Worm (Caenorhabditis elegans) whole organism, young adult: ENCODE results near the gene B0228.1.
A peak's percentile ranks its signal among the peaks of the same experiment; 100 is the strongest.

ENCODE experiments used
- F23B12.7 ChIP-seq: sonication (generic microtip); optimal IDR thresholded peaks from 2 replicates; lab custom pipeline; 2017; ENCODE audit warnings: missing genetic modification characterization, mild to moderate bottlenecking, missing compliant biosample characterization, antibody characterized with exemption, moderate library complexity; ENCODE audit not compliant: insufficient read depth
- F37B4.10 ChIP-seq: fragments of 200-800 bp; sonication (Bioruptor generic); IDR thresholded peaks from 2 replicates; pipeline ENCODE4 v1.3.6; 2022; ENCODE audit warnings: missing genetic modification characterization, missing compliant biosample characterization
- F49E8.2 ChIP-seq: sonication (generic microtip); optimal IDR thresholded peaks from 3 replicates; lab custom pipeline; 2017; ENCODE audit warnings: missing genetic modification characterization, mild to moderate bottlenecking, missing compliant biosample characterization, antibody characterized with exemption, moderate library complexity; ENCODE audit not compliant: insufficient read depth
- T07F8.4 ChIP-seq: sonication (generic microtip); optimal IDR thresholded peaks from 2 replicates; lab custom pipeline; 2016; ENCODE audit warnings: mild to moderate bottlenecking, missing genetic modification characterization, moderate library complexity, missing compliant biosample characterization
- Y67H2A.10 ChIP-seq: fragments of 200-800 bp; sonication (Bioruptor generic); conservative IDR thresholded peaks from 2 replicates; pipeline ENCODE4 v1.3.6; 2022; ENCODE audit warnings: missing genetic modification reagents, missing genetic modification characterization, missing compliant biosample characterization
- akir-1 ChIP-seq: fragments of 200-800 bp; sonication (Bioruptor generic); optimal IDR thresholded peaks from 2 replicates; lab custom pipeline; 2018; ENCODE audit warnings: mild to moderate bottlenecking, missing genetic modification characterization, moderate library complexity, missing compliant biosample characterization
- aptf-2 ChIP-seq: fragments of 200-800 bp; sonication (Bioruptor generic); conservative IDR thresholded peaks from 2 replicates; pipeline ENCODE4 v1.3.6; 2022; ENCODE audit warnings: missing genetic modification reagents, missing genetic modification characterization, missing compliant biosample characterization
- aptf-3 ChIP-seq: fragments of 200-800 bp; sonication (Bioruptor generic); IDR thresholded peaks from 2 replicates; pipeline ENCODE4 v1.3.6; 2022; ENCODE audit warnings: missing genetic modification characterization, missing compliant biosample characterization
- bed-2 ChIP-seq: fragments of 200-800 bp; sonication (Bioruptor generic); IDR thresholded peaks from 2 replicates; pipeline ENCODE4 v1.3.6; 2022; ENCODE audit warnings: missing genetic modification reagents, missing genetic modification characterization, missing compliant biosample characterization
- ceh-100 ChIP-seq: fragments of 200-800 bp; sonication (Bioruptor generic); IDR thresholded peaks from 2 replicates; pipeline ENCODE4 v1.3.6; 2022; ENCODE audit warnings: missing genetic modification reagents, missing genetic modification characterization, missing compliant biosample characterization
- ceh-40 ChIP-seq: fragments of 200-800 bp; sonication (Bioruptor generic); IDR thresholded peaks from 2 replicates; pipeline ENCODE4 v1.3.6; 2022; ENCODE audit warnings: missing genetic modification characterization, missing compliant biosample characterization
- ceh-79 ChIP-seq: sonication (generic microtip); optimal IDR thresholded peaks from 2 replicates; lab custom pipeline; 2017; ENCODE audit warnings: mild to moderate bottlenecking, missing genetic modification characterization, missing compliant biosample characterization
- die-1 ChIP-seq: sonication (generic microtip); optimal IDR thresholded peaks from 2 replicates; lab custom pipeline; 2016; ENCODE audit warnings: missing genotype, mild to moderate bottlenecking, missing genetic modification characterization, missing compliant biosample characterization
- dox-1 ChIP-seq: fragments of 200-800 bp; sonication (Bioruptor generic); IDR thresholded peaks from 2 replicates; pipeline ENCODE4 v1.3.6; 2022; ENCODE audit warnings: missing genetic modification reagents, missing genetic modification characterization, missing compliant biosample characterization
- egl-18 ChIP-seq: fragments of 200-800 bp; sonication (Bioruptor generic); IDR thresholded peaks from 2 replicates; pipeline ENCODE4 v1.3.6; 2022; ENCODE audit warnings: missing genetic modification reagents, missing genetic modification characterization, missing compliant biosample characterization
- gei-17 ChIP-seq: fragments of 200-800 bp; sonication (Bioruptor generic); optimal IDR thresholded peaks from 2 replicates; lab custom pipeline; 2018; ENCODE audit warnings: mild to moderate bottlenecking, missing genetic modification characterization, missing compliant biosample characterization
- him-1 ChIP-seq: sonication (generic microtip); optimal IDR thresholded peaks from 2 replicates; lab custom pipeline; 2016; ENCODE audit warnings: missing genotype, missing genetic modification reagents, missing genetic modification characterization, missing compliant biosample characterization
- hlh-12 ChIP-seq: sonication (generic microtip); optimal IDR thresholded peaks from 2 replicates; lab custom pipeline; 2016; ENCODE audit warnings: missing genetic modification characterization, missing compliant biosample characterization
- hmg-1.2 ChIP-seq: fragments of 200-800 bp; sonication (Bioruptor generic); IDR thresholded peaks from 2 replicates; pipeline ENCODE4 v1.3.6; 2022; ENCODE audit warnings: missing genetic modification reagents, missing genetic modification characterization, missing compliant biosample characterization
- lin-26 ChIP-seq: fragments of 200-800 bp; sonication (Bioruptor generic); IDR thresholded peaks from 2 replicates; pipeline ENCODE4 v1.3.6; 2022; ENCODE audit warnings: missing genetic modification reagents, missing genetic modification characterization, missing compliant biosample characterization
- lin-40 ChIP-seq: sonication (generic microtip); optimal IDR thresholded peaks from 2 replicates; lab custom pipeline; 2016; ENCODE audit warnings: missing genetic modification characterization, mild to moderate bottlenecking, missing compliant biosample characterization, missing genotype, missing genetic modification reagents
- madf-10 ChIP-seq: sonication (generic microtip); optimal IDR thresholded peaks from 2 replicates; lab custom pipeline; 2016; ENCODE audit warnings: mild to moderate bottlenecking, missing genetic modification characterization, missing compliant biosample characterization
- madf-3 ChIP-seq: fragments of 200-800 bp; sonication (Bioruptor generic); IDR thresholded peaks from 2 replicates; pipeline ENCODE4 v1.3.6; 2022; ENCODE audit warnings: missing genetic modification reagents, missing genetic modification characterization, missing compliant biosample characterization
- madf-6 ChIP-seq: fragments of 200-800 bp; sonication (Bioruptor generic); IDR thresholded peaks from 2 replicates; pipeline ENCODE4 v1.3.6; 2022; ENCODE audit warnings: missing genetic modification reagents, missing genetic modification characterization, missing compliant biosample characterization
- madf-8 ChIP-seq: fragments of 200-800 bp; sonication (Bioruptor generic); conservative IDR thresholded peaks from 2 replicates; pipeline ENCODE4 v1.3.6; 2022; ENCODE audit warnings: missing genetic modification reagents, missing genetic modification characterization, missing compliant biosample characterization
- nfya-1 ChIP-seq: sonication (generic microtip); optimal IDR thresholded peaks from 2 replicates; lab custom pipeline; 2017; ENCODE audit warnings: antibody characterized with exemption, missing compliant biosample characterization, missing genetic modification characterization, borderline replicate concordance; ENCODE audit not compliant: insufficient read depth
- nhr-80 ChIP-seq: sonication (generic microtip); optimal IDR thresholded peaks from 2 replicates; lab custom pipeline; 2016; ENCODE audit warnings: missing genetic modification characterization, missing compliant biosample characterization
- repo-1 ChIP-seq: sonication (generic microtip); optimal IDR thresholded peaks from 2 replicates; lab custom pipeline; 2017; ENCODE audit warnings: mild to moderate bottlenecking, missing genetic modification characterization, missing compliant biosample characterization
- sdz-38 ChIP-seq: sonication (generic microtip); optimal IDR thresholded peaks from 2 replicates; lab custom pipeline; 2016; ENCODE audit warnings: missing genotype, missing genetic modification characterization, missing compliant biosample characterization
- snpc-1.1 ChIP-seq: sonication (generic microtip); optimal IDR thresholded peaks from 2 replicates; lab custom pipeline; 2017; ENCODE audit warnings: missing genetic modification characterization, mild to moderate bottlenecking, missing compliant biosample characterization, antibody characterized with exemption, moderate library complexity, missing genotype, missing genetic modification reagents; ENCODE audit not compliant: insufficient read depth
- snpc-4 ChIP-seq, 5 experiments: fragments of 150-350 bp in 1 of 5; sonication (generic microtip) in 4 of 5; optimal IDR thresholded peaks; 2 replicates each; lab custom pipeline; 2014 to 2018; ENCODE audit warnings: missing genetic modification characterization in 5 of 5, missing biosample characterization in 3 of 5, antibody characterized with exemption in 2 of 5, mild to moderate bottlenecking in 2 of 5, missing compliant biosample characterization in 2 of 5, missing genotype in 2 of 5, moderate library complexity in 2 of 5, missing genetic modification reagents in 1 of 5
- sptf-2 ChIP-seq: fragments of 200-800 bp; sonication (Bioruptor generic); optimal IDR thresholded peaks from 2 replicates; lab custom pipeline; 2018; ENCODE audit warnings: mild to moderate bottlenecking, missing genetic modification characterization, missing compliant biosample characterization
- tbp1 ChIP-seq: fragments of 200-800 bp; sonication (Bioruptor generic); optimal IDR thresholded peaks from 2 replicates; lab custom pipeline; 2018; ENCODE audit warnings: mild to moderate bottlenecking, missing genetic modification characterization, missing compliant biosample characterization
- tbx-9 ChIP-seq: sonication (generic microtip); optimal IDR thresholded peaks from 2 replicates; lab custom pipeline; 2016; ENCODE audit warnings: borderline replicate concordance, missing genetic modification characterization, inconsistent platforms, missing compliant biosample characterization
- unc-130 ChIP-seq: sonication (generic microtip); optimal IDR thresholded peaks from 2 replicates; lab custom pipeline; 2016; ENCODE audit warnings: missing genetic modification reagents, missing genetic modification characterization, missing compliant biosample characterization
- xnd-1 ChIP-seq: sonication (generic microtip); optimal IDR thresholded peaks from 2 replicates; lab custom pipeline; 2016; ENCODE audit warnings: missing genotype, missing genetic modification reagents, missing genetic modification characterization, missing compliant biosample characterization
- zfh-2 ChIP-seq: fragments of 200-800 bp; sonication (Bioruptor generic); conservative IDR thresholded peaks from 2 replicates; pipeline ENCODE4 v1.3.6; 2022; ENCODE audit warnings: missing genetic modification reagents, missing genetic modification characterization, missing compliant biosample characterization
- ztf-25 ChIP-seq: fragments of 200-800 bp; sonication (Bioruptor generic); IDR thresholded peaks from 2 replicates; pipeline ENCODE4 v1.3.6; 2022; ENCODE audit warnings: missing genetic modification reagents, missing genetic modification characterization, missing compliant biosample characterization
- ztf-3 ChIP-seq: fragments of 200-800 bp; sonication (Bioruptor generic); optimal IDR thresholded peaks from 2 replicates; lab custom pipeline; 2018; ENCODE audit warnings: mild to moderate bottlenecking, missing genetic modification characterization, missing compliant biosample characterization

The B0228.1 gene

ce11 chrII:7722784-7723183, 32.4 kb upstream of the B0228.1 start:
- TF ChIP-seq F49E8.2 (tag; lab: Kevin White, UChicago): no peak
- TF ChIP-seq zfh-2 (GFP tag; lab: Robert Waterston, UW): peak; percentile 60
- TF ChIP-seq F37B4.10 (GFP tag; lab: Robert Waterston, UW): no peak
- TF ChIP-seq T07F8.4 (tag; lab: Kevin White, UChicago): no peak
- TF ChIP-seq madf-8 (GFP tag; lab: Robert Waterston, UW): no peak
- TF ChIP-seq ztf-3 (GFP tag; lab: Kevin White, UChicago): no peak
- no peak for TF ChIP-seq tbx-9

- TF ChIP-seq F23B12.7 (tag; lab: Kevin White, UChicago) (no peak), bed-2 (no peak), unc-130 (GFP tag; lab: Kevin White, UChicago) (no peak), dox-1 (no peak), sptf-2 (no peak), gei-17 (GFP tag; lab: Kevin White, UChicago) (no peak), snpc-4 (GFP tag; optimal IDR thresholded peaks at IDR 0.05; lab: Kevin White, UChicago) (no peak), snpc-4 (tag; optimal IDR thresholded peaks at IDR 0.05; lab: Kevin White, UChicago) (no peak), lin-40 (tag; lab: Kevin White, UChicago) (no peak), hlh-12 (tag; lab: Kevin White, UChicago) (no peak), die-1 (tag; lab: Kevin White, UChicago) (no peak), sdz-38 (tag; lab: Kevin White, UChicago) (no peak), him-1 (tag; lab: Kevin White, UChicago) (no peak), lin-26 (GFP tag; lab: Robert Waterston, UW) (no peak), tbp1 (GFP tag; lab: Kevin White, UChicago) (no peak), ztf-25 (no peak), hmg-1.2 (no peak), aptf-3 (no peak), madf-3 (no peak), Y67H2A.10 (GFP tag; lab: Robert Waterston, UW) (no peak), ceh-79 (tag; lab: Kevin White, UChicago) (no peak)
Observed at ce11 chrII:7724603-7725002, 30.5 kb upstream of the B0228.1 start, which contains the start of gene cpna-2. Gene cpna-2, plus strand, starts transcription at chrII:7724903.

ce11 chrII:7736725-7737124, 18.4 kb upstream of the B0228.1 start:
- TF ChIP-seq xnd-1 (tag; lab: Kevin White, UChicago) (no peak), egl-18 (GFP tag; lab: Robert Waterston, UW) (no peak), snpc-1.1 (tag; lab: Kevin White, UChicago) (no peak), ceh-40 (GFP tag; lab: Robert Waterston, UW) (no peak), nfya-1 (tag; lab: Kevin White, UChicago) (no peak), dox-1 (no peak), repo-1 (tag; lab: Kevin White, UChicago) (no peak), madf-3 (no peak)

ce11 chrII:7753500-7753899, 1.6 kb upstream of the B0228.1 start, which contains the start of gene trx-1:
Gene trx-1, minus strand, starts transcription at chrII:7753600.
- TF ChIP-seq Y67H2A.10 (GFP tag; lab: Robert Waterston, UW) (no peak), nhr-80 (tag; lab: Kevin White, UChicago) (no peak), madf-10 (tag; lab: Kevin White, UChicago) (no peak), madf-6 (GFP tag; lab: Robert Waterston, UW) (no peak), aptf-2 (GFP tag; lab: Robert Waterston, UW) (no peak), ceh-100 (GFP tag; lab: Robert Waterston, UW) (no peak), akir-1 (no peak), hlh-12 (tag; lab: Kevin White, UChicago) (no peak)
